Worm (Caenorhabditis elegans) whole organism, mixed stage, embryonic: Measurements from ENCODE around the gene str-47.

ENCODE experiments used
- ces-1 ChIP-seq: fragments of 150-350 bp; optimal IDR thresholded peaks from 2 replicates; lab custom pipeline; 2014; ENCODE audit warnings: missing biosample characterization, missing genetic modification reagents, missing genetic modification characterization
- elt-1 ChIP-seq: sonication (generic microtip); optimal IDR thresholded peaks from 2 replicates; lab custom pipeline; 2017; ENCODE audit warnings: missing genetic modification characterization, mild to moderate bottlenecking, missing compliant biosample characterization, antibody characterized with exemption, moderate library complexity, borderline replicate concordance; ENCODE audit not compliant: insufficient read depth
- lin-13 ChIP-seq: fragments of 150-350 bp; optimal IDR thresholded peaks from 2 replicates; lab custom pipeline; 2014; ENCODE audit warnings: missing biosample characterization, missing genetic modification characterization
- lin-32 ChIP-seq: fragments of 200-800 bp; sonication (Bioruptor generic); optimal IDR thresholded peaks from 2 replicates; lab custom pipeline; 2018; ENCODE audit warnings: mild to moderate bottlenecking, missing genetic modification characterization, missing compliant biosample characterization
- lsy-2 ChIP-seq: fragments of 150-350 bp; optimal IDR thresholded peaks from 2 replicates; lab custom pipeline; 2014; ENCODE audit warnings: missing biosample characterization, missing genetic modification characterization
- nhr-237 ChIP-seq: fragments of 150-350 bp; optimal IDR thresholded peaks from 2 replicates; lab custom pipeline; 2014; ENCODE audit warnings: missing biosample characterization, missing genetic modification characterization
- tbx-8 ChIP-seq: fragments of 200-800 bp; sonication (Bioruptor generic); optimal IDR thresholded peaks from 2 replicates; lab custom pipeline; 2018; ENCODE audit warnings: mild to moderate bottlenecking, missing genetic modification characterization, moderate library complexity, missing compliant biosample characterization

DNA sequence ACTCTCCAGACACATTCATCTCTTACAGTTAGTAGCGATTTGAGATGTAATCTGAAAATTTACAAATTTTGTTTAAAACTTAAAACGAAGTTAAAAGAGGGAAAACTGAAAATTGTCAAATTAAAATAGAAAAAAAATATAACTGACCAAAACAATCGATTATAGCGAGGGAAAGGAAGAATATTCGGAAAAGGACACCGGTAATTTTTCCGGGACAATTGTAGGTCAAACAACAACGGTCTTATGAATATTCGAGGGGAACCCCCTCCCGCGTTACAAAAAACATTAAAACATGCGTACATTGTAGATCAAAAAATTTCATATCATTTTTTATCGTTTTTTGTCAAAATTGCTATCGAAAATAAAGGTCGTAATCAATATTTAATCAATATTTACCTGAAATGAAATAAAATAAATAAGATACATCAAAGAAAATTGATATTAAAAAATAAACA lies 23.5 kb upstream of the str-47 start, which contains the start of gene C50E3.12:
- TF ChIP-seq lin-13 (tag; lab: Kevin White, UChicago) (no peak), tbx-8 (no peak), ces-1 (GFP tag; lab: Kevin White, UChicago) (no peak), nhr-237 (no peak), lin-32 (GFP tag; lab: Kevin White, UChicago) (no peak), elt-1 (no peak), lsy-2 (no peak)
